Worm (Caenorhabditis elegans) whole organism, L4 larva: ENCODE results near the gene sdz-15.

ENCODE experiments used
- F26F4.8 ChIP-seq: fragments of 200-800 bp; sonication (Bioruptor generic); conservative IDR thresholded peaks from 2 replicates; pipeline ENCODE4 v1.3.6; 2022; ENCODE audit warnings: missing genetic modification characterization, missing compliant biosample characterization
- F37D6.2 ChIP-seq: sonication (generic microtip); optimal IDR thresholded peaks from 2 replicates; lab custom pipeline; 2016; ENCODE audit warnings: mild to moderate bottlenecking, missing genetic modification characterization, missing compliant biosample characterization
- Y105C5A.15 ChIP-seq: fragments of 200-800 bp; sonication (Bioruptor generic); IDR thresholded peaks from 2 replicates; pipeline ENCODE4 v1.3.6; 2022; ENCODE audit warnings: missing genetic modification characterization, missing compliant biosample characterization
- Y5F2A.4 ChIP-seq: fragments of 200-800 bp; sonication (Bioruptor generic); optimal IDR thresholded peaks from 2 replicates; lab custom pipeline; 2018; ENCODE audit warnings: mild to moderate bottlenecking, missing genetic modification characterization, missing compliant biosample characterization
- aha-1 ChIP-seq: fragments of 150-350 bp; peaks from one replicate; lab custom pipeline; 2014; ENCODE audit warnings: missing biosample characterization, missing genetic modification characterization
- ama-1 ChIP-seq: fragments of 150-350 bp; optimal IDR thresholded peaks from 2 replicates; lab custom pipeline; 2014; ENCODE audit warnings: inconsistent platforms, mixed read lengths
- attf-4 ChIP-seq: sonication (generic microtip); optimal IDR thresholded peaks from 3 replicates; lab custom pipeline; 2017; ENCODE audit warnings: missing biosample characterization, missing genetic modification characterization
- ceh-28 ChIP-seq: fragments of 150-350 bp; optimal IDR thresholded peaks from 2 replicates; lab custom pipeline; 2014; ENCODE audit warnings: missing biosample characterization, missing genetic modification reagents, missing genetic modification characterization
- ceh-32 ChIP-seq: sonication (generic microtip); optimal IDR thresholded peaks from 2 replicates; lab custom pipeline; 2016; ENCODE audit warnings: mild to moderate bottlenecking, missing genetic modification characterization, missing compliant biosample characterization; ENCODE audit not compliant: poor library complexity
- ceh-44 ChIP-seq: fragments of 200-800 bp; sonication (Bioruptor generic); IDR thresholded peaks from 2 replicates; pipeline ENCODE4 v1.3.6; 2022; ENCODE audit warnings: missing genetic modification reagents, missing genetic modification characterization, missing compliant biosample characterization
- ceh-62 ChIP-seq: sonication (generic microtip); optimal IDR thresholded peaks from 2 replicates; lab custom pipeline; 2017; ENCODE audit warnings: missing biosample characterization, missing genetic modification characterization
- cey-2 ChIP-seq: sonication (generic microtip); optimal IDR thresholded peaks from 3 replicates; lab custom pipeline; 2017; ENCODE audit warnings: missing genetic modification characterization, mild to moderate bottlenecking, missing compliant biosample characterization, antibody characterized with exemption, borderline replicate concordance; ENCODE audit not compliant: insufficient read depth
- ctbp-1 ChIP-seq: fragments of 200-800 bp; sonication (Bioruptor generic); IDR thresholded peaks from 2 replicates; pipeline ENCODE4 v1.3.6; 2022; ENCODE audit warnings: missing genetic modification reagents, missing genetic modification characterization, missing compliant biosample characterization
- duxl-1 ChIP-seq: sonication (generic microtip); optimal IDR thresholded peaks from 2 replicates; lab custom pipeline; 2016; ENCODE audit warnings: mild to moderate bottlenecking, missing genetic modification characterization, moderate library complexity, missing compliant biosample characterization; ENCODE audit not compliant: poor library complexity
- hif-1 ChIP-seq, 2 experiments: sonication (generic microtip); optimal IDR thresholded peaks; 2 replicates each; lab custom pipeline; 2016 to 2017; ENCODE audit warnings: missing compliant biosample characterization in 2 of 2, missing genetic modification characterization in 2 of 2, missing genetic modification reagents in 2 of 2, missing genotype in 2 of 2, mild to moderate bottlenecking in 1 of 2
- lin-1 ChIP-seq: fragments of 200-800 bp; sonication (Bioruptor generic); IDR thresholded peaks from 2 replicates; pipeline ENCODE4 v1.3.6; 2022; ENCODE audit warnings: missing genetic modification reagents, missing genetic modification characterization, missing compliant biosample characterization
- lin-13 ChIP-seq: fragments of 150-350 bp; optimal IDR thresholded peaks from 2 replicates; lab custom pipeline; 2014; ENCODE audit warnings: missing biosample characterization, missing genetic modification reagents, missing genetic modification characterization
- lin-29 ChIP-seq: fragments of 200-800 bp; sonication (Bioruptor generic); IDR thresholded peaks from 2 replicates; pipeline ENCODE4 v1.3.6; 2022; ENCODE audit warnings: missing genetic modification reagents, missing genetic modification characterization, missing compliant biosample characterization
- lin-38 ChIP-seq: fragments of 200-800 bp; sonication (Bioruptor generic); IDR thresholded peaks from 2 replicates; pipeline ENCODE4 v1.3.6; 2022; ENCODE audit warnings: missing genetic modification reagents, missing genetic modification characterization, missing compliant biosample characterization
- lin-39 ChIP-seq: fragments of 150-350 bp; optimal IDR thresholded peaks from 2 replicates; lab custom pipeline; 2014; ENCODE audit warnings: missing biosample characterization, missing genetic modification reagents, missing genetic modification characterization
- mdl-1 ChIP-seq, 2 experiments: fragments of 150-350 bp in 1 of 2; sonication (generic microtip) in 1 of 2; optimal IDR thresholded peaks; 2 replicates each; lab custom pipeline; 2014 to 2017; ENCODE audit warnings: missing biosample characterization in 2 of 2, missing genetic modification characterization in 2 of 2
- mep-1 ChIP-seq: fragments of 150-350 bp; sonication (generic microtip); optimal IDR thresholded peaks from 3 replicates; lab custom pipeline; 2014; ENCODE audit warnings: missing biosample characterization, missing genetic modification characterization
- nhr-102 ChIP-seq: sonication (generic microtip); optimal IDR thresholded peaks from 2 replicates; lab custom pipeline; 2016; ENCODE audit warnings: mild to moderate bottlenecking, missing genetic modification characterization, moderate library complexity, missing compliant biosample characterization
- nhr-11 ChIP-seq: fragments of 150-350 bp; optimal IDR thresholded peaks from 2 replicates; lab custom pipeline; 2014; ENCODE audit warnings: missing biosample characterization, missing genetic modification characterization
- nhr-237 ChIP-seq: sonication (generic microtip); optimal IDR thresholded peaks from 2 replicates; lab custom pipeline; 2017; ENCODE audit warnings: missing biosample characterization, missing genetic modification characterization
- nhr-28 ChIP-seq: fragments of 150-350 bp; optimal IDR thresholded peaks from 2 replicates; lab custom pipeline; 2014; ENCODE audit warnings: missing biosample characterization, missing genetic modification characterization
- nhr-48 ChIP-seq: sonication (generic microtip); optimal IDR thresholded peaks from 2 replicates; lab custom pipeline; 2016; ENCODE audit warnings: mild to moderate bottlenecking, missing genetic modification characterization, missing compliant biosample characterization
- nhr-6 ChIP-seq: fragments of 150-350 bp; optimal IDR thresholded peaks from 2 replicates; lab custom pipeline; 2014; ENCODE audit warnings: missing biosample characterization, missing genetic modification characterization
- nhr-76 ChIP-seq: fragments of 150-350 bp; optimal IDR thresholded peaks from 2 replicates; lab custom pipeline; 2014; ENCODE audit warnings: missing biosample characterization, missing genetic modification characterization
- pqm-1 ChIP-seq: sonication (generic microtip); optimal IDR thresholded peaks from 2 replicates; lab custom pipeline; 2017; ENCODE audit warnings: missing biosample characterization, missing genetic modification characterization
- saeg-2 ChIP-seq: fragments of 200-800 bp; sonication (Bioruptor generic); IDR thresholded peaks from 2 replicates; pipeline ENCODE4 v1.3.6; 2022; ENCODE audit warnings: missing genetic modification reagents, missing genetic modification characterization, missing compliant biosample characterization
- sdz-12 ChIP-seq: fragments of 200-800 bp; sonication (Bioruptor generic); optimal IDR thresholded peaks from 2 replicates; lab custom pipeline; 2018; ENCODE audit warnings: mild to moderate bottlenecking, missing genetic modification characterization, missing compliant biosample characterization
- snpc-1.2 ChIP-seq: fragments of 200-800 bp; sonication (Bioruptor generic); IDR thresholded peaks from 2 replicates; pipeline ENCODE4 v1.3.6; 2022; ENCODE audit warnings: missing genetic modification reagents, missing genetic modification characterization, missing compliant biosample characterization
- spr-3 ChIP-seq: fragments of 200-800 bp; sonication (Bioruptor generic); optimal IDR thresholded peaks from 2 replicates; lab custom pipeline; 2018; ENCODE audit warnings: mild to moderate bottlenecking, missing genetic modification characterization, missing compliant biosample characterization
- unc-62 ChIP-seq, 3 experiments: fragments of 150-350 bp in 1 of 3; sonication (generic microtip); optimal IDR thresholded peaks in 2 of 3; peaks in 1 of 3; 1 replicate in 1 of 3; 2 replicates in 2 of 3; lab custom pipeline; 2014 to 2017; ENCODE audit warnings: missing biosample characterization in 3 of 3, missing genetic modification characterization in 3 of 3, missing genetic modification reagents in 3 of 3, missing genotype in 1 of 3
- ztf-7 ChIP-seq: fragments of 150-350 bp; optimal IDR thresholded peaks from 2 replicates; lab custom pipeline; 2014; ENCODE audit warnings: missing biosample characterization, missing genetic modification characterization

sdz-15 gene

DNA sequence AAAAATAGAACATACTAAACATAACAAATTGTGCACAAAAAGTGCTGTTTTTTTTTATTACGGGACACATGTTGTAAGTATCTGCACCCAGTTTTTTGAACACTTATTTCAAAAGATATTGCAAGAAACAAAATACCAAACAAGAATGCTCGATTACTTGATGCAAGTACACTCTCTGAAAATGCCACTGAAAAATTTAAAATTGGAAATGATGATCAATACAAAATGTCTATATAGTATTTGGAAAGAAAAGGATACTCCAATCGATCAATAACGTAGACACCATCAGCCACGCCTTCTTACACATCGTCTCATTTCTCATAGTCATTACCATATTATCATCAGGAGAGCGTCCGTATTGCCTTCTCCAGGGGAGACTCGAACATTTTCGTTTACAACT lies at the start of gene sdz-15:
sdz-15 (plus strand) TSS at position 301 of the 400 bp plus-strand sequence.
- TF ChIP-seq lin-38 (GFP tag; lab: Robert Waterston, UW) (no peak), lin-13 (GFP tag; lab: Kevin White, UChicago) (no peak), Y5F2A.4 (GFP tag; lab: Kevin White, UChicago) (no peak), lin-1 (GFP tag; lab: Robert Waterston, UW) (no peak), aha-1 (tag; lab: Kevin White, UChicago) (no peak), nhr-237 (tag; lab: Kevin White, UChicago) (no peak), nhr-11 (tag; lab: Kevin White, UChicago) (no peak), nhr-76 (tag; lab: Kevin White, UChicago) (no peak), nhr-48 (tag; lab: Kevin White, UChicago) (no peak), ceh-32 (tag; lab: Kevin White, UChicago) (no peak), hif-1 (tag; optimal IDR thresholded peaks at IDR 0.05; lab: Kevin White, UChicago) (no peak), sdz-12 (GFP tag; lab: Kevin White, UChicago) (no peak), ama-1 (lab: Kevin White, UChicago) (no peak), unc-62 (GFP tag; optimal IDR thresholded peaks at IDR 0.05 in 1 of 2; lab: Kevin White, UChicago) (no peak), unc-62 (tag; optimal IDR thresholded peaks at IDR 0.05; lab: Kevin White, UChicago) (no peak), mep-1 (no peak), F37D6.2 (tag; lab: Kevin White, UChicago) (no peak), spr-3 (GFP tag; lab: Kevin White, UChicago) (no peak)
- TF ChIP-seq, all 104 proteins: peak for 0

DNA sequence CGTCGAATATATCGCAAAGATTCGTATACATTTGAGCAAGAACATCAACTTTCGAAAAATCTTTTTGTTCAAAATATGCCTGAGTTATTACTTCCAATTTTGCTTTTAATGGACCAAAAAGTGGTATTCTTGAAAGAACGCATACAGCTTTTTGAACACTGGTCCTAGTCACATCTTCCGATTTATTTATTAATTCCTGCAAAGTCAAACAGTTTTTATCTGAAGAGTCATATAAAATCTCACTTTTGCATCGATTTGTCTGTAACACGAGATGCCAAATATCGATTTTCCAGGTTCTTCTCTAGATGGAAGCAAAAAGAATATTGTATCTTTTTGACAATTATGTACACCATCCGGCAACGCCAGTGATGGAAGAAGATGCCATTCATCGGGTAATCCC lies 48.4 kb upstream of the sdz-15 start:
- TF ChIP-seq F26F4.8, result no peak
- no peak for TF ChIP-seq cey-2 (tag; lab: Kevin White, UChicago)
- TF ChIP-seq attf-4 (tag; lab: Kevin White, UChicago), result no peak
- TF ChIP-seq ceh-62 (tag; lab: Kevin White, UChicago), result no peak
- peak; percentile 96 for TF ChIP-seq aha-1 (tag; lab: Kevin White, UChicago)
- TF ChIP-seq nhr-102, result peak; percentile 4
- no peak for TF ChIP-seq sdz-12 (GFP tag; lab: Kevin White, UChicago)
- TF ChIP-seq nhr-237 (tag; lab: Kevin White, UChicago), result no peak
- TF ChIP-seq mdl-1 (tag; optimal IDR thresholded peaks at IDR 0.05; lab: Kevin White, UChicago), result no peak
- TF ChIP-seq nhr-11 (tag; lab: Kevin White, UChicago), result no peak

DNA sequence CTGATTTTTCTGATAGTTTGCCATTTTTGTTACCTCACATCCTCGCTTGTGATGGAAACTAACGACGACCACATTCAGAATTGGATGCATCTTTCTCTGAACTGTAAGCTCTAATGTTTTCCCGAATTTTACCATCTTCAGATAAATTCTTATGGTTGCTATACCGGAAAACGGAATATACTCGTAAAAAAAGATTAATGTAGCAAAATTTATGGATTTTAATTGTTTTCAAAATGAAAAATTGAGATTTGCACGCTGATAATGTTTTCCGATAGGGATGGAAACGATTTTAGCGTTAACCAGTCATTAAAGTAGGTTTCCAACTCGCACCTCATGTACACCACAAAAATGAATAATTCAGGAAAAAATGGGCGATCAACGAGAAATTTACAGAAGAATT lies 47.7 kb upstream of the sdz-15 start, which contains the start of gene T26A5.6:
T26A5.6 (minus strand) TSS at position 101 of the 400 bp plus-strand sequence.
- no peak for TF ChIP-seq nhr-6 (tag; lab: Kevin White, UChicago)
- TF ChIP-seq ctbp-1 (GFP tag; lab: Robert Waterston, UW), result no peak
- no peak for TF ChIP-seq lin-39
- no peak for TF ChIP-seq ceh-32 (tag; lab: Kevin White, UChicago)
- no peak for TF ChIP-seq ceh-28 (tag; lab: Kevin White, UChicago)
- no peak for TF ChIP-seq snpc-1.2 (GFP tag; lab: Robert Waterston, UW)
- no peak for TF ChIP-seq F26F4.8
- TF ChIP-seq ceh-44, result no peak
- TF ChIP-seq lin-29 (GFP tag; lab: Robert Waterston, UW), result no peak
- TF ChIP-seq ztf-7, result no peak
- no peak for TF ChIP-seq pqm-1 (tag; lab: Kevin White, UChicago)
- no peak for TF ChIP-seq nhr-28
- TF ChIP-seq saeg-2 (GFP tag; lab: Robert Waterston, UW), result no peak
- no peak for TF ChIP-seq Y105C5A.15
- no peak for TF ChIP-seq duxl-1 (tag; lab: Kevin White, UChicago)
- TF ChIP-seq lin-13 (GFP tag; lab: Kevin White, UChicago), result no peak
- no peak for TF ChIP-seq sdz-12 (GFP tag; lab: Kevin White, UChicago)
